Fruit fly (Drosophila melanogaster): ENCODE data around the gene Smr.

DNA sequence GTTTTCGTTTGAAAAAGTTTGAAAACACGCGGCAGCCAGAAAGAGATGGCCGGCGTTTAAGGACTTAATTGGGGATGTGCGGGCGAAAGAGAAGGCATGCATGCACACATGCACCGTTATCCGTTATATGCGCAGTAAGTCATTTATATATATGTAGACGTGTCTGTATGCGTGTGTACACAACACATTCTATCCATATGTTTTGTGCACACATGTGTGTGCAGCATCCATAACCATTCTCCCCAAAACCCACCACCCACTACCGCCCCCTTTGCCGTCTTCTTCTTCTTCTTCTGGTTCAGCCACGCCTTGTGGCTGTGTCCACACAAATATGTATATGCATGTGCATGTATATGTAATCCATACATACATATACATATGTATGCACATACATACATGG is 23.8 kb downstream of the Smr start:
- no peak for TF ChIP-seq fru (GFP tag; optimal IDR thresholded peaks at IDR 0.05)
- TF ChIP-seq h (GFP tag; optimal IDR thresholded peaks at IDR 0.05) = no peak

Measured in whole organism, wandering third instar larva.